Worm (Caenorhabditis elegans): Measurements from ENCODE around the gene T19D12.1.
"Not testable (repeated sequence)": the region's sequence is repeated elsewhere in the genome, so short reads cannot be mapped to it uniquely, and the experiment has no call there.

Gene T19D12.1

DNA sequence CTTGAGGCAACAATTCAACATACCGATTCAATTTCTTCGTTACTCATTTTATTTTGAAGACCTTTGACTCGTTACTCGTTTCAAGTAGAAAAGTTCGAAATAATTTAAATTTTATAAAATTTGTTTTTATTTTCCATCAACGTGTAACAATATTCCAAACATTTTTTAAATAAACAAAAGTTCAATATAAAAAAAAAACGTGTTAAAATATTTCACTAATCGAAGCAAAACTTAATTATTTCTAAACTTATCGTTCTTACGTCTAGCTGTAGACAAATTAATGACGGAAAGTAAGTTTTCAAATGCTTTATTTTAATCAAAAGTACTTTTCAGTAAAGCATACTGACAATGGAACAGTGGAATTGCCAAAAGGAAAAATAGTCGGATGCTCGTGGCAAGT lies 39.5 kb upstream of the T19D12.1 start, which contains the start of the genes F54H5.5 and F54H5.2:
TSS of gene F54H5.5 (minus strand) at position 101 of the 400 bp plus-strand sequence.
TSS of gene F54H5.2 (plus strand) at position 303 of the 400 bp plus-strand sequence.
- TF ChIP-seq nhr-10 (tag; optimal IDR thresholded peaks at IDR 0.05); mep-1 (tag; optimal IDR thresholded peaks at IDR 0.05); dmd-9 (GFP tag; IDR thresholded peaks at IDR 0.05): not testable (repeated sequence)

DNA sequence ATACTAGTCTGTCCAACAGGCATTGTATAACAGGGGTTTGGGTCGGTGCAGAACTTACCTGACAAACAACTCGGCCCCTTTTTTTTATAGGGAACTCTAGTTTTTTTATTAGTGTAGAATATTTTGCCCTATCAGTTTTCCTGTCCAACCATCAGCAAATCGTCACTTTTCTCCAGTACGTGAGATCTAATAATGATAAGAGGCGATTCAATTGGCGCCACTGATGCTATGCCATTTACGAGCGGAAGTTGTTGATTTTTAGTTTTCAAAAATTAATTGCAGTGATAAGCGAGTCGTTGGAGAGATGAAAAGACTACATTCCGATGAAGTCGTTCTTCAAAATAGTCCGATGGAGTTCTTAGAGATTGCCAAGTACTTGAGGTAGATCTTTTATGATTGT lies 38.3 kb upstream of the T19D12.1 start:
- TF ChIP-seq ceh-62 (tag; optimal IDR thresholded peaks at IDR 0.05), result no peak
- TF ChIP-seq dve-1 (tag; optimal IDR thresholded peaks at IDR 0.05; ENCODE audit: insufficient read depth), result peak; percentile 5
- TF ChIP-seq nhr-28 (tag; optimal IDR thresholded peaks at IDR 0.05), result peak; percentile 42
- no peak for TF ChIP-seq nhr-25 (tag; optimal IDR thresholded peaks at IDR 0.05; ENCODE audit: borderline replicate concordance, insufficient read depth)
- 0 out of 2 replicates have a peak, but pooled peaks have one; percentile 25 for TF ChIP-seq php-3 (GFP tag; IDR thresholded peaks at IDR 0.05)
- peak; percentile 83 for TF ChIP-seq pqm-1 (tag; optimal IDR thresholded peaks at IDR 0.05)

DNA sequence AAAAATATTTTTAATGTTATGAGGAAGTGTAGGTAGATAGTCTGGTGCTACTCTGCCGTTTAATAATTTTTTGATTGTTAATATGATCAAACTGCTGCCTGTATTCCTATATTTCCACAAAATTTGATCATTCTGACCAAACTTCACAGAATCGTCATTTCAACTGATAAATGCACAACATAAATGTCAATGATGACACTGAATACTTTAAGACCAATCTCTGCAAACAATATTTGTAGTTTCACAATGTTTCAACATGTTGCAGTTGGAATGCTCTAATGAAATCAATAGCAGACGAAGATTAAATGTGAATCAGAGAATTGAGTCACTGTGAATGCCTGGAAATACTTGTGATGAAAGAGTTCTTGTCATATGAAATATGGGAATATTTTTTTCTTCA lies 36.9 kb upstream of the T19D12.1 start:
- TF ChIP-seq T20F7.1 (GFP tag; optimal IDR thresholded peaks at IDR 0.05) (peak; percentile 26), pqm-1 (tag; optimal IDR thresholded peaks at IDR 0.05) (peak; percentile 59), nhr-41 (GFP tag; IDR thresholded peaks at IDR 0.05) (no peak), snpc-1.2 (GFP tag; IDR thresholded peaks at IDR 0.05) (no peak), ZK337.2 (GFP tag; IDR thresholded peaks at IDR 0.05) (no peak), pha-4 (GFP tag; IDR thresholded peaks at IDR 0.05) (no peak), pha-4 (tag; optimal IDR thresholded peaks at IDR 0.05) (no peak), saeg-2 (GFP tag; IDR thresholded peaks at IDR 0.05) (no peak), zfp-2 (tag; optimal IDR thresholded peaks at IDR 0.05) (no peak), egl-27 (tag; optimal IDR thresholded peaks at IDR 0.05) (no peak), nhr-111 (GFP tag; optimal IDR thresholded peaks at IDR 0.05) (no peak), nhr-76 (tag; optimal IDR thresholded peaks at IDR 0.05) (no peak), daf-16 (GFP tag; optimal IDR thresholded peaks at IDR 0.05) (no peak), daf-16 (tag; optimal IDR thresholded peaks at IDR 0.05) (peak; percentile 1), F26F4.8 (GFP tag; conservative IDR thresholded peaks at IDR 0.05) (no peak), nhr-42 (GFP tag; IDR thresholded peaks at IDR 0.05) (no peak), dmd-6 (GFP tag; IDR thresholded peaks at IDR 0.05) (peak; percentile 35; the same call in 1 of the 2 replicates), F44E2.7 (GFP tag; IDR thresholded peaks at IDR 0.05) (no peak), nhr-28 (tag; optimal IDR thresholded peaks at IDR 0.05) (peak; percentile 52)

DNA sequence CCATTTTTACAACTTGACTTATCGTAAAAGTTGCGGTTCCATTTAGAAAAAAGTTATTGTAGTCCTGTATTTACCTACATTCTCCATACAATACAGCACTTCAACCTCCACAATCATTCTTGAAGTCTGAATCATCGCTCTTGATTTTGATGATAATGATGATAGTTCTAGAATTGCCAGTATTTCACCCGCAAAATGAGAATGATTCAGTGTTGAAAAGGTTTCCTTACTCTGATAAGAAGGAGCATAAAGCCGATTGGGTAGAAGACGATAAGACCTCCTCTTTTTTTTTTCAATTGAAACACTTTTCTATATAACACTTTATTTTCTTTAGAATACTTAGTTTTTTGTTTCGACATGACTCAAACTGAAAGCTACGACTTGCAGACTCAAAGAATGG lies 35.9 kb upstream of the T19D12.1 start, which contains the start of gene T19D12.4:
TSS of gene T19D12.4 (plus strand) at position 295 of the 400 bp plus-strand sequence.
- TF ChIP-seq hmg-1.1 (GFP tag; IDR thresholded peaks at IDR 0.05), result no peak
- peak; percentile 27 for TF ChIP-seq nhr-6 (tag; optimal IDR thresholded peaks at IDR 0.05)
- TF ChIP-seq pqm-1 (tag; optimal IDR thresholded peaks at IDR 0.05), result peak; percentile 60
- 0 out of 2 replicates have a peak, but pooled peaks have one; percentile 10 for TF ChIP-seq dmd-6 (GFP tag; IDR thresholded peaks at IDR 0.05)

DNA sequence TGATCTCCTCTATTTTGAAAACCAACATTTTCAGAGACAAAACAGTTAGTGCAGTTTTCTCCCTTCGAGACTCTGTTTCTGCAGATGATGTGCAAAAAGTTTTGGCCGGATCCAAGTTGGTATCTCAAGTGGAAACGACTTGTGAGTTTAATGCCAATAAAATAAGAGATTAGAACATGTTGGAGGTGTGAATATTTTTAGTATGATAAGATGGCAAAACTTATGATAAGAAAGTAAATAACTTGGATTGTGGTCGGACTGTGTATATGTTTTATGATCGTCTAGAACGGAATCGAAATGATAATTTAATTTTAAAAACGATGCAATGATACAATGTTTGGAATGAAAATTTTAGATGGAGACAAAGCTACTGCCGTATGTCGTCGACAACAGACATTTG lies 34.7 kb upstream of the T19D12.1 start:
- TF ChIP-seq ama-1 (optimal IDR thresholded peaks at IDR 0.05), result no peak
- no peak for TF ChIP-seq mdl-1 (tag; optimal IDR thresholded peaks at IDR 0.05)
- peak; percentile 32 for TF ChIP-seq pqm-1 (tag; optimal IDR thresholded peaks at IDR 0.05)

DNA sequence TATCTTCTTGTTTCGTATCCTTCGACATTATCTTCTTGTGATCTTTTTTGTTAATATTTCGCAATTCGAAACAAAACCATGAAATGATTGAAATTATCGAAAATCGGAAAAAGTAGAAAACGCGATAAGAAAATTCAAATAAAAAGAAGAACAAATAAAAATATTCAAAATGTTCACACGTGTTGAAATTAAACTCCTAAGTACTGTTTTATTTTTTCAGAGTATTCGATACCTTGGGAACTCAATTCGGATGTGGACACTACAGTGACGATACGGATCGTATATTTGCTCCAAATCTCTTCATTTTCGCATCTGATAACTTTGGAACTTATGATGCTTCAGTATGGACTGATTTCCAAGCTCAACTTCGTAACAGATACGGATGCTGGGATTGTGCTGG lies 30.6 kb upstream of the T19D12.1 start, which contains the start of gene T19D12.5:
TSS of gene T19D12.5 (minus strand) at position 101 of the 400 bp plus-strand sequence.
- TF ChIP-seq lin-15B (tag; optimal IDR thresholded peaks at IDR 0.05), result no peak
- no peak for TF ChIP-seq F26F4.8 (GFP tag; conservative IDR thresholded peaks at IDR 0.05)
- TF ChIP-seq unc-62 (GFP tag; optimal IDR thresholded peaks at IDR 0.05 in 1 of 2), result peak in 1 of 2 experiments; percentile 25
- TF ChIP-seq unc-62 (tag; optimal IDR thresholded peaks at IDR 0.05), result no peak
- peak; percentile 78 for TF ChIP-seq aha-1 (tag)
- no peak for TF ChIP-seq ceh-28 (tag; optimal IDR thresholded peaks at IDR 0.05)
- TF ChIP-seq nhr-41 (GFP tag; IDR thresholded peaks at IDR 0.05), result no peak
